In genomic region chrIV:11310624-11311023, ce11 we compare ENCODE assay signal across 4 worm cellular contexts.
A peak's percentile ranks its signal among the peaks of the same experiment; 100 is the strongest.
TF ChIP-seq lines count a peak whose summit lies in the region.

Gene znf-207, plus strand, starts transcription at chrIV:11310972.

TF ChIP-seq in whole organism, L2 larva, 48 proteins besides CTCF, POLR2A, EP300 and RAD21:
- TF ChIP-seq ceh-82 (tag; optimal IDR thresholded peaks at IDR 0.05; lab: Kevin White, UChicago) (no peak), nhr-129 (tag; optimal IDR thresholded peaks at IDR 0.05; lab: Kevin White, UChicago) (peak; percentile 43), lin-13 (GFP tag; optimal IDR thresholded peaks at IDR 0.05; lab: Kevin White, UChicago) (peak; percentile 41), nhr-237 (tag; optimal IDR thresholded peaks at IDR 0.05; lab: Kevin White, UChicago) (no peak), F13H6.1 (tag; optimal IDR thresholded peaks at IDR 0.05; lab: Kevin White, UChicago) (peak; percentile 43), C34F6.9 (tag; optimal IDR thresholded peaks at IDR 0.05; lab: Kevin White, UChicago) (peak; percentile 57), sma-9 (GFP tag; optimal IDR thresholded peaks at IDR 0.05; lab: Kevin White, UChicago) (peak; percentile 27), sma-9 (tag; optimal IDR thresholded peaks at IDR 0.05; lab: Kevin White, UChicago) (no peak), unc-55 (GFP tag; optimal IDR thresholded peaks at IDR 0.05; lab: Kevin White, UChicago) (peak; percentile 56), ztf-4 (tag; optimal IDR thresholded peaks at IDR 0.05; lab: Kevin White, UChicago) (no peak), crh-2 (tag; optimal IDR thresholded peaks at IDR 0.05; lab: Kevin White, UChicago) (peak; percentile 6), lsy-2 (tag; optimal IDR thresholded peaks at IDR 0.05; lab: Kevin White, UChicago) (peak in 1 of 2 experiments; percentile 49), skn-1 (tag; optimal IDR thresholded peaks at IDR 0.05; lab: Kevin White, UChicago) (no peak), nhr-11 (tag; optimal IDR thresholded peaks at IDR 0.05; lab: Kevin White, UChicago) (no peak), ceh-16 (tag; optimal IDR thresholded peaks at IDR 0.05; lab: Kevin White, UChicago) (no peak), fos-1 (tag; optimal IDR thresholded peaks at IDR 0.05; lab: Kevin White, UChicago) (peak; percentile 4)

TF ChIP-seq in whole organism, L4 larva, 104 proteins besides CTCF, POLR2A, EP300 and RAD21 (continues in another document):
- TF ChIP-seq dve-1 (tag; optimal IDR thresholded peaks at IDR 0.05; lab: Kevin White, UChicago; ENCODE audit: insufficient read depth) (peak; percentile 1), rbr-2 (tag; optimal IDR thresholded peaks at IDR 0.05; lab: Kevin White, UChicago) (peak; percentile 13), lsy-2 (tag; optimal IDR thresholded peaks at IDR 0.05; lab: Kevin White, UChicago) (peak in 1 of 2 experiments; percentile 67), fkh-10 (GFP tag; optimal IDR thresholded peaks at IDR 0.05; lab: Kevin White, UChicago) (peak; percentile 23), mep-1 (tag; optimal IDR thresholded peaks at IDR 0.05; lab: Kevin White, UChicago) (peak; percentile 62), dmd-8 (GFP tag; IDR thresholded peaks at IDR 0.05; lab: Robert Waterston, UW) (no peak), aly-2 (tag; optimal IDR thresholded peaks at IDR 0.05; lab: Kevin White, UChicago) (no peak), lim-7 (GFP tag; IDR thresholded peaks at IDR 0.05; lab: Robert Waterston, UW) (no peak), dpl-1 (GFP tag; optimal IDR thresholded peaks at IDR 0.05; lab: Kevin White, UChicago) (peak; percentile 19), hif-1 (tag; optimal IDR thresholded peaks at IDR 0.05; lab: Kevin White, UChicago) (peak in 1 of 2 experiments; percentile 40), hmg-1.1 (GFP tag; IDR thresholded peaks at IDR 0.05; lab: Robert Waterston, UW) (peak; percentile 38; the same call in 1 of the 2 replicates), mxl-3 (GFP tag; optimal IDR thresholded peaks at IDR 0.05; lab: Kevin White, UChicago) (peak; percentile 27), pha-4 (GFP tag; IDR thresholded peaks at IDR 0.05; lab: Robert Waterston, UW) (no peak), pha-4 (tag; optimal IDR thresholded peaks at IDR 0.05; lab: Kevin White, UChicago) (peak; percentile 46), hlh-11 (tag; optimal IDR thresholded peaks at IDR 0.05; lab: Kevin White, UChicago) (no peak), nhr-48 (tag; optimal IDR thresholded peaks at IDR 0.05; lab: Kevin White, UChicago) (no peak), arid-1 (GFP tag; conservative IDR thresholded peaks at IDR 0.05; lab: Robert Waterston, UW) (no peak), mes-2 (tag; optimal IDR thresholded peaks at IDR 0.05; lab: Kevin White, UChicago; ENCODE audit: poor library complexity, severe bottlenecking) (peak; percentile 81), lin-38 (GFP tag; IDR thresholded peaks at IDR 0.05; lab: Robert Waterston, UW) (peak; percentile 53), ZK337.2 (GFP tag; IDR thresholded peaks at IDR 0.05; lab: Robert Waterston, UW) (no peak), ces-1 (GFP tag; optimal IDR thresholded peaks at IDR 0.05; lab: Kevin White, UChicago) (peak; percentile 80), mdl-1 (tag; optimal IDR thresholded peaks at IDR 0.05; lab: Kevin White, UChicago) (peak in 1 of 2 experiments; percentile 39), daf-16 (GFP tag; optimal IDR thresholded peaks at IDR 0.05; lab: Kevin White, UChicago) (no peak), daf-16 (tag; optimal IDR thresholded peaks at IDR 0.05; lab: Kevin White, UChicago) (no peak), T20F7.1 (GFP tag; optimal IDR thresholded peaks at IDR 0.05; lab: Kevin White, UChicago) (peak; percentile 11)

TF ChIP-seq in whole organism, late embryonic, 69 proteins besides CTCF, POLR2A, EP300 and RAD21 (continues in another document):
- peak; percentile 2 for TF ChIP-seq pha-2 (tag; optimal IDR thresholded peaks at IDR 0.05; lab: Kevin White, UChicago)
- TF ChIP-seq C38D4.7 (GFP tag; optimal IDR thresholded peaks at IDR 0.05; lab: Kevin White, UChicago): peak; percentile 28
- peak; percentile 45 for TF ChIP-seq nhr-232 (tag; optimal IDR thresholded peaks at IDR 0.05; lab: Kevin White, UChicago)
- peak; percentile 54 for TF ChIP-seq fax-1 (tag; optimal IDR thresholded peaks at IDR 0.05; lab: Kevin White, UChicago)
- peak; percentile 4 for TF ChIP-seq tbx-7 (tag; optimal IDR thresholded peaks at IDR 0.05; lab: Kevin White, UChicago)
- peak; percentile 19 for TF ChIP-seq gmeb-2 (tag; optimal IDR thresholded peaks at IDR 0.05; lab: Kevin White, UChicago)
- no peak for TF ChIP-seq npax-4 (tag; optimal IDR thresholded peaks at IDR 0.05; lab: Kevin White, UChicago)
- TF ChIP-seq ceh-19 (GFP tag; optimal IDR thresholded peaks at IDR 0.05; lab: Kevin White, UChicago): peak; percentile 52
- TF ChIP-seq mec-3 (tag; optimal IDR thresholded peaks at IDR 0.05; lab: Kevin White, UChicago; ENCODE audit: borderline replicate concordance): no peak
- TF ChIP-seq ceh-18 (tag; optimal IDR thresholded peaks at IDR 0.05; lab: Kevin White, UChicago): peak; percentile 27
- no peak for TF ChIP-seq ceh-30 (tag; optimal IDR thresholded peaks at IDR 0.05; lab: Kevin White, UChicago)
- TF ChIP-seq lin-11 (tag; optimal IDR thresholded peaks at IDR 0.05; lab: Kevin White, UChicago): peak; percentile 18
- TF ChIP-seq ceh-48 (tag; optimal IDR thresholded peaks at IDR 0.05; lab: Kevin White, UChicago): no peak
- TF ChIP-seq pat-9 (tag; optimal IDR thresholded peaks at IDR 0.05; lab: Kevin White, UChicago): peak; percentile 3
- peak; percentile 13 for TF ChIP-seq odd-2 (tag; optimal IDR thresholded peaks at IDR 0.05; lab: Kevin White, UChicago)
- peak; percentile 33 for TF ChIP-seq che-1 (tag; optimal IDR thresholded peaks at IDR 0.05; lab: Kevin White, UChicago)
- TF ChIP-seq ref-2 (tag; optimal IDR thresholded peaks at IDR 0.05; lab: Kevin White, UChicago): peak; percentile 60
- peak; percentile 36 for TF ChIP-seq madf-2 (tag; optimal IDR thresholded peaks at IDR 0.05; lab: Kevin White, UChicago)
- TF ChIP-seq lim-6 (tag; optimal IDR thresholded peaks at IDR 0.05; lab: Kevin White, UChicago): peak; percentile 55
- peak; percentile 69 for TF ChIP-seq ceh-2 (tag; optimal IDR thresholded peaks at IDR 0.05; lab: Kevin White, UChicago)
- peak; percentile 32 for TF ChIP-seq eyg-1 (tag; optimal IDR thresholded peaks at IDR 0.05; lab: Kevin White, UChicago)
- peak; percentile 99 for TF ChIP-seq unc-42 (tag; optimal IDR thresholded peaks at IDR 0.05; lab: Kevin White, UChicago)
- peak; percentile 45 for TF ChIP-seq dmd-4 (tag; optimal IDR thresholded peaks at IDR 0.05; lab: Kevin White, UChicago; ENCODE audit: borderline replicate concordance)
- no peak for TF ChIP-seq ceh-24 (tag; optimal IDR thresholded peaks at IDR 0.05; lab: Kevin White, UChicago)
- peak; percentile 42 for TF ChIP-seq zip-5 (tag; optimal IDR thresholded peaks at IDR 0.05; lab: Kevin White, UChicago)
- peak; percentile 29 for TF ChIP-seq sox-4 (tag; optimal IDR thresholded peaks at IDR 0.05; lab: Kevin White, UChicago)
- 0 out of 2 replicates have a peak, but pooled peaks have one; percentile 23 for TF ChIP-seq sox-2 (GFP tag; IDR thresholded peaks at IDR 0.05; lab: Robert Waterston, UW)

TF ChIP-seq in whole organism, mixed stage, embryonic, 35 proteins besides CTCF, POLR2A, EP300 and RAD21:
- peak; percentile 25 for TF ChIP-seq pha-4 (tag; optimal IDR thresholded peaks at IDR 0.05; lab: Kevin White, UChicago)
- TF ChIP-seq hlh-1 (tag; optimal IDR thresholded peaks at IDR 0.05; lab: Kevin White, UChicago): no peak
- TF ChIP-seq nhr-76 (tag; optimal IDR thresholded peaks at IDR 0.05; lab: Kevin White, UChicago): no peak
- peak; percentile 44 for TF ChIP-seq drap-1 (GFP tag; optimal IDR thresholded peaks at IDR 0.05; lab: Kevin White, UChicago)
- TF ChIP-seq nhr-12 (tag; optimal IDR thresholded peaks at IDR 0.05; lab: Kevin White, UChicago): no peak
- no peak for TF ChIP-seq ceh-39 (tag; optimal IDR thresholded peaks at IDR 0.05; lab: Kevin White, UChicago)
- TF ChIP-seq nhr-2 (tag; optimal IDR thresholded peaks at IDR 0.05; lab: Kevin White, UChicago): no peak
- peak; percentile 47 for TF ChIP-seq ztf-11 (tag; optimal IDR thresholded peaks at IDR 0.05; lab: Kevin White, UChicago)
- no peak for TF ChIP-seq sem-2 (GFP tag; optimal IDR thresholded peaks at IDR 0.05; lab: Kevin White, UChicago)
- TF ChIP-seq flh-1 (GFP tag; optimal IDR thresholded peaks at IDR 0.05; lab: Kevin White, UChicago): peak; percentile 5
- TF ChIP-seq tbx-8 (GFP tag; optimal IDR thresholded peaks at IDR 0.05; lab: Kevin White, UChicago): no peak
- peak; percentile 45 for TF ChIP-seq cnd-1 (tag; optimal IDR thresholded peaks at IDR 0.05; lab: Kevin White, UChicago)
- TF ChIP-seq unc-62 (GFP tag; optimal IDR thresholded peaks at IDR 0.05; lab: Kevin White, UChicago): no peak
- TF ChIP-seq unc-120 (tag; optimal IDR thresholded peaks at IDR 0.05; lab: Kevin White, UChicago; ENCODE audit: poor library complexity, severe bottlenecking): peak; percentile 45
- TF ChIP-seq zip-8 (tag; optimal IDR thresholded peaks at IDR 0.05; lab: Kevin White, UChicago): no peak
- TF ChIP-seq ceh-43 (GFP tag; optimal IDR thresholded peaks at IDR 0.05; lab: Kevin White, UChicago): peak; percentile 29
- TF ChIP-seq nhr-28 (tag; optimal IDR thresholded peaks at IDR 0.05; lab: Kevin White, UChicago): no peak
- TF ChIP-seq elt-1 (tag; optimal IDR thresholded peaks at IDR 0.05; lab: Kevin White, UChicago; ENCODE audit: borderline replicate concordance, insufficient read depth): peak; percentile 20
- peak; percentile 26 for TF ChIP-seq lsy-2 (tag; optimal IDR thresholded peaks at IDR 0.05; lab: Kevin White, UChicago)
- peak; percentile 28 for TF ChIP-seq lin-13 (tag; optimal IDR thresholded peaks at IDR 0.05; lab: Kevin White, UChicago)
- no peak for TF ChIP-seq bed-3 (GFP tag; optimal IDR thresholded peaks at IDR 0.05; lab: Kevin White, UChicago)
- peak; percentile 48 for TF ChIP-seq mls-2 (tag; optimal IDR thresholded peaks at IDR 0.05; lab: Kevin White, UChicago)
- TF ChIP-seq snpc-4 (tag; optimal IDR thresholded peaks at IDR 0.05; lab: Kevin White, UChicago): no peak
- TF ChIP-seq ham-2 (GFP tag; optimal IDR thresholded peaks at IDR 0.05; lab: Kevin White, UChicago): no peak
- peak; percentile 49 for TF ChIP-seq M03D4.4 (tag; optimal IDR thresholded peaks at IDR 0.05; lab: Kevin White, UChicago)
- TF ChIP-seq lin-32 (GFP tag; optimal IDR thresholded peaks at IDR 0.05; lab: Kevin White, UChicago): peak; percentile 9
- TF ChIP-seq blmp-1 (tag; optimal IDR thresholded peaks at IDR 0.05; lab: Kevin White, UChicago): no peak
- TF ChIP-seq mep-1 (tag; optimal IDR thresholded peaks at IDR 0.05; lab: Kevin White, UChicago): peak; percentile 47
- peak; percentile 95 for TF ChIP-seq ces-1 (GFP tag; optimal IDR thresholded peaks at IDR 0.05; lab: Kevin White, UChicago)
- peak; percentile 76 for TF ChIP-seq sptf-1 (tag; optimal IDR thresholded peaks at IDR 0.05; lab: Kevin White, UChicago)
- peak; percentile 16 for TF ChIP-seq nhr-237 (tag; optimal IDR thresholded peaks at IDR 0.05; lab: Kevin White, UChicago)
- TF ChIP-seq unc-39 (tag; optimal IDR thresholded peaks at IDR 0.05; lab: Kevin White, UChicago): no peak
